Worm (Caenorhabditis elegans) whole organism, young adult: ENCODE measurements around the gene rpa-1.

Experiments used
- F57C9.4 ChIP-seq: sonication (generic microtip); optimal IDR thresholded peaks from 2 replicates; lab custom pipeline; 2017; ENCODE audit warnings: mild to moderate bottlenecking, missing genetic modification characterization, missing compliant biosample characterization
- T26A5.8 ChIP-seq: sonication (generic microtip); optimal IDR thresholded peaks from 2 replicates; lab custom pipeline; 2016; ENCODE audit warnings: missing genetic modification characterization, missing compliant biosample characterization
- bed-2 ChIP-seq: fragments of 200-800 bp; sonication (Bioruptor generic); IDR thresholded peaks from 2 replicates; pipeline ENCODE4 v1.3.6; 2022; ENCODE audit warnings: missing genetic modification reagents, missing genetic modification characterization, missing compliant biosample characterization
- egl-18 ChIP-seq: fragments of 200-800 bp; sonication (Bioruptor generic); IDR thresholded peaks from 2 replicates; pipeline ENCODE4 v1.3.6; 2022; ENCODE audit warnings: missing genetic modification reagents, missing genetic modification characterization, missing compliant biosample characterization
- ets-4 ChIP-seq: fragments of 200-800 bp; sonication (Bioruptor generic); optimal IDR thresholded peaks from 2 replicates; lab custom pipeline; 2018; ENCODE audit warnings: mild to moderate bottlenecking, missing genetic modification characterization, missing compliant biosample characterization
- fkh-3 ChIP-seq: sonication (generic microtip); optimal IDR thresholded peaks from 2 replicates; lab custom pipeline; 2016; ENCODE audit warnings: mild to moderate bottlenecking, missing genetic modification characterization, missing compliant biosample characterization
- pha-4 ChIP-seq: fragments of 150-350 bp; sonication (generic microtip); optimal IDR thresholded peaks from 2 replicates; lab custom pipeline; 2014; ENCODE audit warnings: missing biosample characterization, missing genetic modification reagents, missing genetic modification characterization

- TF ChIP-seq pha-4 (tag; lab: Kevin White, UChicago) (no peak), T26A5.8 (tag; lab: Kevin White, UChicago) (no peak), egl-18 (no peak), ets-4 (GFP tag; lab: Kevin White, UChicago) (no peak), F57C9.4 (no peak), bed-2 (GFP tag; lab: Robert Waterston, UW) (no peak), fkh-3 (tag; lab: Kevin White, UChicago) (no peak)
These were observed 43.0 kb downstream of the rpa-1 start, which contains the start of gene luc-7L for ce11 chrII:7707383-7707782.
